Fruit fly (Drosophila melanogaster) whole organism, embryonic: ENCODE data around the gene nAChRalpha5.

ENCODE experiments used
- Antp ChIP-seq: fragments of 200-800 bp; sonication (Bioruptor generic); optimal IDR thresholded peaks from 3 replicates; lab custom pipeline; 2016; ENCODE audit warnings: missing biosample characterization, missing genetic modification characterization
- CG10654 ChIP-seq: fragments of 200-800 bp; sonication (Bioruptor generic); optimal IDR thresholded peaks from 2 replicates; lab custom pipeline; 2016; ENCODE audit warnings: missing biosample characterization, missing genetic modification characterization
- CG11398 ChIP-seq: fragments of 200-800 bp; sonication (Bioruptor generic); optimal IDR thresholded peaks from 2 replicates; lab custom pipeline; 2016; ENCODE audit warnings: missing biosample characterization, missing genetic modification characterization
- CG11456 ChIP-seq: fragments of 200-800 bp; sonication (Bioruptor generic); IDR thresholded peaks from 3 replicates; pipeline ENCODE4 v1.3.6; 2022; ENCODE audit warnings: missing biosample characterization, missing genetic modification characterization
- CG11504 ChIP-seq: fragments of 200-800 bp; sonication (Bioruptor generic); optimal IDR thresholded peaks from 3 replicates; lab custom pipeline; 2019; ENCODE audit warnings: missing biosample characterization, mild to moderate bottlenecking, missing genetic modification characterization, moderate library complexity
- CG12219 ChIP-seq: fragments of 200-800 bp; sonication (Bioruptor generic); optimal IDR thresholded peaks from 3 replicates; lab custom pipeline; 2018; ENCODE audit warnings: missing biosample characterization, mild to moderate bottlenecking, missing genetic modification characterization
- CG12659 ChIP-seq: fragments of 200-800 bp; sonication (Bioruptor generic); optimal IDR thresholded peaks from 3 replicates; lab custom pipeline; 2017; ENCODE audit warnings: mild to moderate bottlenecking, missing biosample characterization, missing genetic modification reagents, missing genetic modification characterization
- CG13424 ChIP-seq: fragments of 200-800 bp; sonication (Bioruptor generic); optimal IDR thresholded peaks from 2 replicates; lab custom pipeline; 2019; ENCODE audit warnings: missing biosample characterization, mild to moderate bottlenecking, missing genetic modification characterization, moderate library complexity
- CG13775 ChIP-seq: fragments of 200-800 bp; sonication (Bioruptor generic); optimal IDR thresholded peaks from 3 replicates; lab custom pipeline; 2017; ENCODE audit warnings: missing biosample characterization, mild to moderate bottlenecking, missing genetic modification characterization
- CG15696 ChIP-seq: fragments of 200-800 bp; sonication (Bioruptor generic); optimal IDR thresholded peaks from 2 replicates; lab custom pipeline; 2019; ENCODE audit warnings: missing biosample characterization, mild to moderate bottlenecking, missing genetic modification characterization, moderate library complexity
- CG1602 ChIP-seq: fragments of 200-800 bp; sonication (Bioruptor generic); optimal IDR thresholded peaks from 3 replicates; lab custom pipeline; 2016; ENCODE audit warnings: missing biosample characterization, missing genetic modification characterization
- CG1647 ChIP-seq: fragments of 200-800 bp; sonication (Bioruptor generic); optimal IDR thresholded peaks from 3 replicates; lab custom pipeline; 2016; ENCODE audit warnings: missing biosample characterization, missing genetic modification characterization
- CG17186 ChIP-seq: fragments of 200-800 bp; sonication (Bioruptor generic); optimal IDR thresholded peaks from 3 replicates; lab custom pipeline; 2017; ENCODE audit warnings: missing biosample characterization, missing genetic modification reagents, missing genetic modification characterization
- CG17912 ChIP-seq: fragments of 200-800 bp; sonication (Bioruptor generic); optimal IDR thresholded peaks from 2 replicates; lab custom pipeline; 2018; ENCODE audit warnings: missing biosample characterization, mild to moderate bottlenecking, missing genetic modification characterization
- CG2199 ChIP-seq: fragments of 200-800 bp; sonication (Bioruptor generic); IDR thresholded peaks from 3 replicates; pipeline ENCODE4 v1.3.6; 2022; ENCODE audit warnings: missing biosample characterization, missing genetic modification characterization
- CG3281 ChIP-seq: fragments of 200-800 bp; sonication (Bioruptor generic); optimal IDR thresholded peaks from 3 replicates; lab custom pipeline; 2017; ENCODE audit warnings: missing biosample characterization, mild to moderate bottlenecking, missing genetic modification characterization
- CG4328 ChIP-seq: fragments of 200-800 bp; sonication (Bioruptor generic); optimal IDR thresholded peaks from 3 replicates; lab custom pipeline; 2017; ENCODE audit warnings: missing biosample characterization, missing genetic modification reagents, missing genetic modification characterization
- CG5953 ChIP-seq: fragments of 200-800 bp; sonication (Bioruptor generic); IDR thresholded peaks from 2 replicates; pipeline ENCODE4 v1.3.6; 2022; ENCODE audit warnings: missing biosample characterization, missing genetic modification characterization
- CG9609 ChIP-seq: fragments of 200-800 bp; sonication (Bioruptor generic); optimal IDR thresholded peaks from 3 replicates; lab custom pipeline; 2016; ENCODE audit warnings: missing biosample characterization, missing genetic modification characterization
- Dip2 ChIP-seq: fragments of 200-800 bp; sonication (Bioruptor generic); IDR thresholded peaks from 2 replicates; pipeline ENCODE4 v1.3.6; 2022; ENCODE audit warnings: missing biosample characterization, missing genetic modification characterization
- Dp ChIP-seq: fragments of 200-800 bp; sonication (Bioruptor generic); optimal IDR thresholded peaks from 2 replicates; lab custom pipeline; 2018; ENCODE audit warnings: missing biosample characterization, mild to moderate bottlenecking, missing genetic modification characterization, moderate library complexity
- Gsc ChIP-seq: fragments of 200-800 bp; sonication (Bioruptor generic); IDR thresholded peaks from 2 replicates; pipeline ENCODE4 v1.3.6; 2022; ENCODE audit warnings: missing biosample characterization, missing genetic modification characterization
- Gug ChIP-seq: fragments of 200-800 bp; sonication (Bioruptor generic); IDR thresholded peaks from 4 replicates; pipeline ENCODE4 v1.3.6; 2022; ENCODE audit warnings: missing biosample characterization, missing genetic modification characterization
- H15 ChIP-seq: fragments of 200-800 bp; sonication (Bioruptor generic); IDR thresholded peaks from 3 replicates; pipeline ENCODE4 v1.3.6; 2022; ENCODE audit warnings: missing biosample characterization, missing genetic modification characterization
- HLHmδ ChIP-seq: fragments of 200-800 bp; sonication (Bioruptor generic); optimal IDR thresholded peaks from 2 replicates; lab custom pipeline; 2018; ENCODE audit warnings: missing biosample characterization, mild to moderate bottlenecking, missing genetic modification characterization, moderate library complexity
- Mrtf ChIP-seq: fragments of 200-800 bp; sonication (Bioruptor generic); IDR thresholded peaks from 3 replicates; pipeline ENCODE4 v1.3.6; 2022; ENCODE audit warnings: missing biosample characterization, missing genetic modification characterization
- NFAT ChIP-seq: fragments of 200-800 bp; sonication (Bioruptor generic); IDR thresholded peaks from 2 replicates; pipeline ENCODE4 v1.3.6; 2022; ENCODE audit warnings: missing biosample characterization, missing genetic modification characterization
- NK7.1 ChIP-seq: fragments of 200-800 bp; sonication (Bioruptor generic); optimal IDR thresholded peaks from 3 replicates; lab custom pipeline; 2016; ENCODE audit warnings: missing biosample characterization, missing genetic modification characterization
- Opbp ChIP-seq: fragments of 200-800 bp; sonication (Bioruptor generic); IDR thresholded peaks from 3 replicates; pipeline ENCODE4 v1.3.6; 2022; ENCODE audit warnings: missing biosample characterization, missing genetic modification characterization; ENCODE audit not compliant: partially characterized antibody
- Ssrp ChIP-seq: fragments of 200-800 bp; sonication (Bioruptor generic); optimal IDR thresholded peaks from 2 replicates; lab custom pipeline; 2018; ENCODE audit warnings: missing biosample characterization, mild to moderate bottlenecking, missing genetic modification characterization, moderate library complexity
- Tbp ChIP-seq: fragments of >200 bp; optimal IDR thresholded peaks from 2 replicates; lab custom pipeline; 2018; ENCODE audit warnings: missing biosample characterization, missing genetic modification characterization
- ab ChIP-seq: fragments of 200-800 bp; sonication (Bioruptor generic); optimal IDR thresholded peaks from 2 replicates; lab custom pipeline; 2016; ENCODE audit warnings: missing biosample characterization, missing genetic modification characterization
- al ChIP-seq: fragments of 200-800 bp; sonication (Bioruptor generic); IDR thresholded peaks from 2 replicates; pipeline ENCODE4 v1.3.6; 2022; ENCODE audit warnings: missing biosample characterization, missing genetic modification characterization
- croc ChIP-seq: fragments of 200-800 bp; sonication (Bioruptor generic); conservative IDR thresholded peaks from 3 replicates; pipeline ENCODE4 v1.3.6; 2022; ENCODE audit warnings: missing biosample characterization, missing genetic modification characterization
- dimm ChIP-seq: fragments of 200-800 bp; sonication (Bioruptor generic); IDR thresholded peaks from 2 replicates; pipeline ENCODE4 v1.3.6; 2022; ENCODE audit warnings: missing biosample characterization, missing genetic modification characterization
- ewg ChIP-seq: fragments of 200-800 bp; sonication (Bioruptor generic); optimal IDR thresholded peaks from 3 replicates; lab custom pipeline; 2017; ENCODE audit warnings: mild to moderate bottlenecking, missing biosample characterization, missing genetic modification reagents, missing genetic modification characterization
- grn ChIP-seq: fragments of 200-800 bp; sonication (Bioruptor generic); optimal IDR thresholded peaks from 3 replicates; lab custom pipeline; 2017; ENCODE audit warnings: missing biosample characterization, missing genetic modification characterization
- jigr1 ChIP-seq: fragments of 200-800 bp; sonication (Bioruptor generic); IDR thresholded peaks from 3 replicates; pipeline ENCODE4 v1.3.6; 2022; ENCODE audit warnings: missing biosample characterization, missing genetic modification characterization
- jing ChIP-seq: fragments of 200-800 bp; sonication (Bioruptor generic); optimal IDR thresholded peaks from 2 replicates; lab custom pipeline; 2018; ENCODE audit warnings: missing biosample characterization, mild to moderate bottlenecking, missing genetic modification characterization
- knrl ChIP-seq: fragments of 200-800 bp; sonication (Bioruptor generic); IDR thresholded peaks from 3 replicates; pipeline ENCODE4 v1.3.6; 2022; ENCODE audit warnings: missing biosample characterization, missing genetic modification characterization; ENCODE audit not compliant: partially characterized antibody
- maf-S ChIP-seq: fragments of 200-800 bp; sonication (Bioruptor generic); optimal IDR thresholded peaks from 2 replicates; lab custom pipeline; 2016; ENCODE audit warnings: missing biosample characterization, missing genetic modification characterization
- peb ChIP-seq: fragments of 200-800 bp; sonication (Bioruptor generic); IDR thresholded peaks from 2 replicates; pipeline ENCODE4 v1.3.6; 2022; ENCODE audit warnings: missing biosample characterization, missing genetic modification characterization
- row ChIP-seq: fragments of 200-800 bp; sonication (Bioruptor generic); IDR thresholded peaks from 3 replicates; pipeline ENCODE4 v1.3.6; 2022; ENCODE audit warnings: missing biosample characterization, missing genetic modification characterization
- schlank ChIP-seq: fragments of 200-800 bp; sonication (Bioruptor generic); optimal IDR thresholded peaks from 2 replicates; lab custom pipeline; 2018; ENCODE audit warnings: missing biosample characterization, mild to moderate bottlenecking, missing genetic modification characterization
- sim ChIP-seq: fragments of 200-800 bp; sonication (Bioruptor generic); IDR thresholded peaks from 2 replicates; pipeline ENCODE4 v1.3.6; 2022; ENCODE audit warnings: missing biosample characterization, missing genetic modification characterization
- so ChIP-seq: fragments of 200-800 bp; sonication (Bioruptor generic); IDR thresholded peaks from 3 replicates; pipeline ENCODE4 v1.3.6; 2022; ENCODE audit warnings: missing biosample characterization, missing genetic modification characterization
- sqz ChIP-seq: fragments of 200-800 bp; sonication (Bioruptor generic); optimal IDR thresholded peaks from 3 replicates; lab custom pipeline; 2018; ENCODE audit warnings: missing biosample characterization, mild to moderate bottlenecking, missing genetic modification characterization
- stc ChIP-seq: fragments of 200-800 bp; sonication (Bioruptor generic); IDR thresholded peaks from 2 replicates; pipeline ENCODE4 v1.3.6; 2022; ENCODE audit warnings: missing biosample characterization, missing genetic modification characterization
- tap ChIP-seq: fragments of 200-800 bp; optimal IDR thresholded peaks from 3 replicates; lab custom pipeline; 2019; ENCODE audit warnings: missing biosample characterization, mild to moderate bottlenecking, missing genetic modification characterization, moderate library complexity
- yki ChIP-seq: fragments of >200 bp; optimal IDR thresholded peaks from 3 replicates; lab custom pipeline; 2018

The nAChRalpha5 gene

DNA sequence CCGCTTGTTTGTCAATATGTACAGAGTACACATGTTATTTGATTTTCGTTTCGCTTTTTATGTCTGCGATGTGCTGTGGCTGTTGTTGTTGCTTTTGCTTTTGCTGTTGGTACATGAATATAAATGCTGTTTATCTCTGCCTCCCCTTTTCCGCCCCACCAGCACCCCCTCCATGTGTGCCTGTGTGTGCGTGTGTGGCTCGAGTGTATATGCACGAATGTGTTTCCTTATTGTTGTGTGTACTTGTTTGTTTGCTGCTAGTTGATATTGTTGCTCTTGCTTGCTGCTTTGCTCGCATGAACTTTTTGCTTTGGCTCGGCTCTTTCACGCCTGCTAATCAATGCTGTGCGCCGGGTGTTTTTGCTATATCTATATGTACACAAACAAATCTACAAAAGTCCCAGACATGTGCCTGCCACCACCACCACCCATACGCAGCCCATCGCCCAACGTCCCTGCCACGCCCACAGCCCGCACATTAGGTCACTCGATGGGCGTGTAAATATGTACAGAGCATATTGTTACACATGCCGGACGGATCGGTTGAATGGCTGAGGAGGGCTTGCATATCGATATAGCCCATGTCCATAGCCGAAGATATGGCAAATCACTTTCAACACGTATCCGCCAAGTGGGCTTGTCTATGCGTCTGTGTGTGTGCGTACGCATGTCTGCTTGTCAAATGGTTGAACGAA lies 15.8 kb upstream of the nAChRalpha5 start (continued):
- TF ChIP-seq tap (tag; lab: Kevin White, UChicago) (peak; percentile 99), Gug (GFP tag; lab: Robert Waterston, UW) (peak; percentile 81; the same call in 2 of the 4 replicates), CG13424 (tag; lab: Kevin White, UChicago) (peak; percentile 98), al (peak; percentile 83), H15 (GFP tag; lab: Robert Waterston, UW) (peak; percentile 98), CG1647 (GFP tag; lab: Kevin White, UChicago) (peak; percentile 99), jigr1 (GFP tag; lab: Robert Waterston, UW) (peak; percentile 76), stc (GFP tag; lab: Robert Waterston, UW) (peak; percentile 98), CG2199 (GFP tag; lab: Robert Waterston, UW) (peak; percentile 99), CG11456 (GFP tag; lab: Robert Waterston, UW) (peak; percentile 99), CG12219 (peak; percentile 99), row (peak; percentile 19; the same call in 2 of the 3 replicates), yki (lab: Kevin White, UChicago) (no peak), CG3281 (GFP tag; lab: Kevin White, UChicago) (peak; percentile 99), schlank (tag; lab: Kevin White, UChicago) (peak; percentile 100), CG1602 (peak; percentile 99), maf-S (peak; percentile 99), Tbp (GFP tag; lab: Kevin White, UChicago) (no peak), Ssrp (tag; lab: Kevin White, UChicago) (peak; percentile 86), knrl (GFP tag; lab: Robert Waterston, UW) (peak; percentile 36; the same call in 1 of the 3 replicates), Antp (GFP tag; lab: Kevin White, UChicago) (peak; percentile 99), CG9609 (GFP tag; lab: Kevin White, UChicago) (peak; percentile 99), ewg (GFP tag; lab: Kevin White, UChicago) (peak; percentile 99), Mrtf (GFP tag; lab: Robert Waterston, UW) (peak; percentile 97), ab (GFP tag; lab: Kevin White, UChicago) (peak; percentile 95), jing (GFP tag; lab: Kevin White, UChicago) (peak; percentile 98), sqz (peak; percentile 100), croc (GFP tag; lab: Robert Waterston, UW) (peak; percentile 93), CG5953 (GFP tag; lab: Robert Waterston, UW) (peak; percentile 99), CG12659 (peak; percentile 100), CG11504 (tag; lab: Kevin White, UChicago) (peak; percentile 96), Dip2 (no peak), CG11398 (GFP tag; lab: Kevin White, UChicago) (peak; percentile 100), NK7.1 (GFP tag; lab: Kevin White, UChicago) (peak; percentile 99), HLHmδ (GFP tag; lab: Kevin White, UChicago) (peak; percentile 100), CG10654 (peak; percentile 100), NFAT (GFP tag; lab: Robert Waterston, UW) (peak; percentile 98), Opbp (GFP tag; lab: Robert Waterston, UW) (no peak), Dp (peak; percentile 46), CG13775 (peak; percentile 96), CG17186 (peak; percentile 98), sim (GFP tag; lab: Robert Waterston, UW) (peak; percentile 99), so (GFP tag; lab: Robert Waterston, UW) (peak; percentile 99), grn (peak; percentile 100), CG4328 (peak; percentile 100), peb (GFP tag; lab: Robert Waterston, UW) (peak; percentile 97), CG17912 (GFP tag; lab: Kevin White, UChicago) (peak; percentile 100), dimm (GFP tag; lab: Robert Waterston, UW) (peak; percentile 95), CG15696 (tag; lab: Kevin White, UChicago) (peak; percentile 100), Gsc (GFP tag; lab: Robert Waterston, UW) (peak; percentile 60; the same call in 1 of the 2 replicates)
